Worm (Caenorhabditis elegans) whole organism, early embryonic: ENCODE measurements around the gene myo-2.

Experiments
- B0310.2 ChIP-seq: sonication (generic microtip); optimal IDR thresholded peaks from 2 replicates; lab custom pipeline; 2016; ENCODE audit warnings: mild to moderate bottlenecking, missing genetic modification characterization, missing compliant biosample characterization
- ama-1 ChIP-seq: fragments of 150-350 bp; optimal IDR thresholded peaks from 2 replicates; lab custom pipeline; 2014
- ceh-13 ChIP-seq: fragments of 200-800 bp; sonication (Bioruptor generic); optimal IDR thresholded peaks from 2 replicates; lab custom pipeline; 2018; ENCODE audit warnings: mild to moderate bottlenecking, missing genetic modification characterization, missing compliant biosample characterization
- flt-1 ChIP-seq: fragments of 200-800 bp; sonication (Bioruptor generic); IDR thresholded peaks from 2 replicates; pipeline ENCODE4 v1.3.6; 2022; ENCODE audit warnings: missing genetic modification characterization, missing compliant biosample characterization

ce11 chrX:12436486-12436885 is 31.4 kb upstream of the myo-2 start:
- TF ChIP-seq ceh-13 (no peak), ama-1 (lab: Kevin White, UChicago) (no peak), B0310.2 (no peak), flt-1 (GFP tag; lab: Robert Waterston, UW) (no peak)
